Fruit fly (Drosophila melanogaster) whole organism, embryonic: ENCODE results near the gene IA-2.

Source experiments
- BEAF-32 ChIP-seq: fragments of 200-800 bp; sonication (Bioruptor generic); optimal IDR thresholded peaks from 3 replicates; lab custom pipeline; 2017; ENCODE audit warnings: missing biosample characterization, missing genetic modification characterization, mild to moderate bottlenecking, moderate library complexity, missing genetic modification reagents
- CG10147 ChIP-seq: fragments of 200-800 bp; sonication (Bioruptor generic); optimal IDR thresholded peaks from 2 replicates; lab custom pipeline; 2019; ENCODE audit warnings: missing biosample characterization, mild to moderate bottlenecking, missing genetic modification characterization, moderate library complexity
- CG10366 ChIP-seq: fragments of 200-800 bp; sonication (Bioruptor generic); IDR thresholded peaks from 2 replicates; pipeline ENCODE4 v1.3.6; 2022; ENCODE audit warnings: missing biosample characterization, missing genetic modification characterization
- CG10543 ChIP-seq: fragments of 200-800 bp; sonication (Bioruptor generic); optimal IDR thresholded peaks from 3 replicates; lab custom pipeline; 2017; ENCODE audit warnings: missing biosample characterization, mild to moderate bottlenecking, missing genetic modification characterization, moderate library complexity
- CG12155 ChIP-seq: fragments of 200-800 bp; sonication (Bioruptor generic); optimal IDR thresholded peaks from 3 replicates; lab custom pipeline; 2016; ENCODE audit warnings: missing biosample characterization, missing genetic modification characterization
- CG14441 ChIP-seq: fragments of 200-800 bp; sonication (Bioruptor generic); IDR thresholded peaks from 2 replicates; pipeline ENCODE4 v1.3.6; 2022; ENCODE audit warnings: missing biosample characterization, missing genetic modification characterization
- CG17829 ChIP-seq: fragments of 200-800 bp; optimal IDR thresholded peaks from 2 replicates; lab custom pipeline; 2019; ENCODE audit warnings: missing biosample characterization, mild to moderate bottlenecking, missing genetic modification characterization, moderate library complexity
- CG1832 ChIP-seq: fragments of 200-800 bp; sonication (Bioruptor generic); optimal IDR thresholded peaks from 2 replicates; lab custom pipeline; 2017; ENCODE audit warnings: missing biosample characterization, mild to moderate bottlenecking, missing genetic modification characterization, inconsistent platforms
- CG2712 ChIP-seq: fragments of 200-800 bp; optimal IDR thresholded peaks from 3 replicates; lab custom pipeline; 2019; ENCODE audit warnings: missing biosample characterization, mild to moderate bottlenecking, missing genetic modification characterization, moderate library complexity
- CG2875 ChIP-seq: fragments of 200-800 bp; sonication (Bioruptor generic); optimal IDR thresholded peaks from 2 replicates; lab custom pipeline; 2017; ENCODE audit warnings: missing biosample characterization, mild to moderate bottlenecking, missing genetic modification characterization, missing genetic modification reagents
- CG30403 ChIP-seq: fragments of 200-800 bp; sonication (Bioruptor generic); optimal IDR thresholded peaks from 3 replicates; lab custom pipeline; 2016; ENCODE audit warnings: missing biosample characterization, missing genetic modification characterization
- CG3281 ChIP-seq: fragments of 200-800 bp; sonication (Bioruptor generic); optimal IDR thresholded peaks from 3 replicates; lab custom pipeline; 2017; ENCODE audit warnings: missing biosample characterization, mild to moderate bottlenecking, missing genetic modification characterization
- CG3726 ChIP-seq: fragments of 200-800 bp; sonication (Bioruptor generic); IDR thresholded peaks from 3 replicates; pipeline ENCODE4, ENCODE4 v1.3.6; 2022; ENCODE audit warnings: missing biosample characterization, missing genetic modification characterization
- CG5180 ChIP-seq: fragments of 200-800 bp; sonication (Bioruptor generic); optimal IDR thresholded peaks from 3 replicates; lab custom pipeline; 2017; ENCODE audit warnings: missing biosample characterization, missing genetic modification characterization, mild to moderate bottlenecking, moderate library complexity, missing genetic modification reagents
- CG5953 ChIP-seq: fragments of 200-800 bp; sonication (Bioruptor generic); IDR thresholded peaks from 2 replicates; pipeline ENCODE4 v1.3.6; 2022; ENCODE audit warnings: missing biosample characterization, missing genetic modification characterization
- CG6683 ChIP-seq: fragments of 200-800 bp; sonication (Bioruptor generic); optimal IDR thresholded peaks from 2 replicates; lab custom pipeline; 2017; ENCODE audit warnings: missing biosample characterization, mild to moderate bottlenecking, missing genetic modification characterization, missing genetic modification reagents
- CG7357 ChIP-seq: fragments of 200-800 bp; sonication (Bioruptor generic); IDR thresholded peaks from 3 replicates; pipeline ENCODE4 v1.3.6; 2022; ENCODE audit warnings: missing biosample characterization, missing genetic modification characterization
- Dad ChIP-seq: fragments of 200-800 bp; sonication (Bioruptor generic); optimal IDR thresholded peaks from 3 replicates; lab custom pipeline; 2016; ENCODE audit warnings: missing biosample characterization, missing genetic modification characterization
- Deaf1 ChIP-seq: fragments of 200-800 bp; optimal IDR thresholded peaks from 3 replicates; lab custom pipeline; 2019; ENCODE audit warnings: missing biosample characterization, mild to moderate bottlenecking, missing genetic modification characterization, moderate library complexity
- Dll ChIP-seq: fragments of 200-800 bp; sonication (Bioruptor generic); IDR thresholded peaks from 4 replicates; pipeline ENCODE4 v1.3.6; 2022; ENCODE audit warnings: missing biosample characterization, missing genetic modification characterization; ENCODE audit not compliant: partially characterized antibody
- Elba2 ChIP-seq: fragments of 200-800 bp; sonication (Bioruptor generic); optimal IDR thresholded peaks from 3 replicates; lab custom pipeline; 2016; ENCODE audit warnings: missing biosample characterization, missing genetic modification characterization
- H2.0 ChIP-seq: fragments of 200-800 bp; sonication (Bioruptor generic); IDR thresholded peaks from 2 replicates; pipeline ENCODE4 v1.3.6; 2022; ENCODE audit warnings: missing biosample characterization, missing genetic modification characterization
- Hey ChIP-seq: fragments of 200-800 bp; sonication (Bioruptor generic); optimal IDR thresholded peaks from 3 replicates; lab custom pipeline; 2018; ENCODE audit warnings: missing biosample characterization, mild to moderate bottlenecking, missing genetic modification characterization
- MBD-R2 ChIP-seq: fragments of 200-800 bp; sonication (Bioruptor generic); IDR thresholded peaks from 2 replicates; pipeline ENCODE4 v1.3.6; 2022; ENCODE audit warnings: missing biosample characterization, missing genetic modification characterization
- Med ChIP-seq: fragments of 200-800 bp; sonication (Bioruptor generic); peaks from one replicate; lab custom pipeline; 2016; ENCODE audit warnings: missing biosample characterization, missing genetic modification characterization, mild to moderate bottlenecking, inconsistent platforms, moderate library complexity
- NC2α ChIP-seq: fragments of 200-800 bp; sonication (Bioruptor generic); optimal IDR thresholded peaks from 2 replicates; lab custom pipeline; 2016; ENCODE audit warnings: missing biosample characterization, missing genetic modification characterization
- Nf-YA ChIP-seq: fragments of 200-800 bp; sonication (Bioruptor generic); IDR thresholded peaks from 2 replicates; pipeline ENCODE4 v1.3.6; 2022; ENCODE audit warnings: missing biosample characterization, missing genetic modification characterization
- Optix ChIP-seq: fragments of 200-800 bp; sonication (Bioruptor generic); IDR thresholded peaks from 3 replicates; pipeline ENCODE4 v1.3.6; 2022; ENCODE audit warnings: missing biosample characterization, missing genetic modification characterization
- Ravus ChIP-seq: fragments of 200-800 bp; sonication (Bioruptor generic); IDR thresholded peaks from 2 replicates; pipeline ENCODE4 v1.3.6; 2022; ENCODE audit warnings: missing biosample characterization, missing genetic modification characterization
- Sin3A ChIP-seq: fragments of >200 bp; optimal IDR thresholded peaks from 2 replicates; lab custom pipeline; 2018
- Sox100B ChIP-seq: fragments of 200-800 bp; sonication (Bioruptor generic); optimal IDR thresholded peaks from 3 replicates; lab custom pipeline; 2018; ENCODE audit warnings: missing biosample characterization, mild to moderate bottlenecking, missing genetic modification characterization
- ase ChIP-seq: fragments of 200-800 bp; sonication (Bioruptor generic); IDR thresholded peaks from 3 replicates; pipeline ENCODE4 v1.3.6; 2022; ENCODE audit warnings: missing biosample characterization, missing genetic modification characterization
- ato ChIP-seq: fragments of 200-800 bp; sonication (Bioruptor generic); IDR thresholded peaks from 2 replicates; pipeline ENCODE4 v1.3.6; 2022; ENCODE audit warnings: missing biosample characterization, missing genetic modification characterization; ENCODE audit not compliant: partially characterized antibody
- bbx ChIP-seq: fragments of 200-800 bp; sonication (Bioruptor generic); IDR thresholded peaks from 2 replicates; pipeline ENCODE4 v1.3.6; 2022; ENCODE audit warnings: missing biosample characterization, missing genetic modification characterization; ENCODE audit not compliant: partially characterized antibody
- bowl ChIP-seq: fragments of 200-800 bp; sonication (Bioruptor generic); IDR thresholded peaks from 2 replicates; pipeline ENCODE4 v1.3.6; 2022; ENCODE audit warnings: missing biosample characterization, missing genetic modification characterization
- bsh ChIP-seq, 2 experiments: fragments of 200-800 bp; sonication (Bioruptor generic); optimal IDR thresholded peaks; 2 replicates each; lab custom pipeline; 2017 to 2018; ENCODE audit warnings: mild to moderate bottlenecking in 2 of 2, missing biosample characterization in 2 of 2, missing genetic modification characterization in 2 of 2, moderate library complexity in 1 of 2
- dati ChIP-seq: fragments of 200-800 bp; sonication (Bioruptor generic); IDR thresholded peaks from 2 replicates; pipeline ENCODE4 v1.3.6; 2022; ENCODE audit warnings: missing biosample characterization, missing genetic modification characterization
- exex ChIP-seq: fragments of 200-800 bp; sonication (Bioruptor generic); optimal IDR thresholded peaks from 4 replicates; lab custom pipeline; 2018; ENCODE audit warnings: missing biosample characterization, mild to moderate bottlenecking, missing genetic modification characterization, moderate library complexity
- eyg ChIP-seq: fragments of 200-800 bp; sonication (Bioruptor generic); optimal IDR thresholded peaks from 3 replicates; lab custom pipeline; 2016; ENCODE audit warnings: missing biosample characterization, missing genetic modification characterization
- ftz-f1 ChIP-seq: fragments of 200-800 bp; sonication (Bioruptor generic); optimal IDR thresholded peaks from 2 replicates; lab custom pipeline; 2016; ENCODE audit warnings: missing biosample characterization, missing genetic modification characterization
- gfzf ChIP-seq: fragments of 200-800 bp; sonication (Bioruptor generic); optimal IDR thresholded peaks from 2 replicates; lab custom pipeline; 2016; ENCODE audit warnings: missing biosample characterization, mild to moderate bottlenecking, missing genetic modification characterization, moderate library complexity
- hb ChIP-seq: fragments of 200-800 bp; sonication (Bioruptor generic); IDR thresholded peaks from 3 replicates; pipeline ENCODE4 v1.3.6; 2022; ENCODE audit warnings: missing biosample characterization, missing genetic modification characterization; ENCODE audit not compliant: partially characterized antibody
- jing ChIP-seq: fragments of 200-800 bp; sonication (Bioruptor generic); optimal IDR thresholded peaks from 2 replicates; lab custom pipeline; 2018; ENCODE audit warnings: missing biosample characterization, mild to moderate bottlenecking, missing genetic modification characterization
- lab ChIP-seq: fragments of 200-800 bp; sonication (Bioruptor generic); optimal IDR thresholded peaks from 3 replicates; lab custom pipeline; 2017; ENCODE audit warnings: missing biosample characterization, missing genetic modification characterization, mild to moderate bottlenecking, moderate library complexity, missing genetic modification reagents
- mam ChIP-seq: fragments of 200-800 bp; sonication (Bioruptor generic); optimal IDR thresholded peaks from 3 replicates; lab custom pipeline; 2016; ENCODE audit warnings: missing biosample characterization, missing genetic modification characterization
- seq ChIP-seq: fragments of 200-800 bp; sonication (Bioruptor generic); IDR thresholded peaks from 2 replicates; pipeline ENCODE4 v1.3.6; 2022; ENCODE audit warnings: missing biosample characterization, missing genetic modification characterization
- sr ChIP-seq: fragments of 200-800 bp; sonication (Bioruptor generic); IDR thresholded peaks from 3 replicates; pipeline ENCODE4 v1.3.6; 2022; ENCODE audit warnings: missing biosample characterization, missing genetic modification characterization
- stwl ChIP-seq: fragments of 200-800 bp; sonication (Bioruptor generic); optimal IDR thresholded peaks from 3 replicates; lab custom pipeline; 2018; ENCODE audit warnings: missing biosample characterization, mild to moderate bottlenecking, missing genetic modification characterization, moderate library complexity
- tin ChIP-seq: fragments of 200-800 bp; sonication (Bioruptor generic); optimal IDR thresholded peaks from 3 replicates; lab custom pipeline; 2016; ENCODE audit warnings: missing biosample characterization, missing genetic modification characterization
- tll ChIP-seq, 2 experiments: fragments of 200-800 bp in 1 of 2; fragments of >200 bp in 1 of 2; sonication (Bioruptor generic) in 1 of 2; optimal IDR thresholded peaks; 2 replicates each; lab custom pipeline; 2017 to 2019; ENCODE audit warnings: missing biosample characterization in 2 of 2, missing genetic modification characterization in 2 of 2, mild to moderate bottlenecking in 1 of 2, moderate library complexity in 1 of 2
- zf30C ChIP-seq: fragments of 200-800 bp; sonication (Bioruptor generic); optimal IDR thresholded peaks from 3 replicates; lab custom pipeline; 2018; ENCODE audit warnings: missing biosample characterization, mild to moderate bottlenecking, missing genetic modification characterization

IA-2 gene

dm6 chr2L:1075753-1076152, 27.9 kb upstream of the IA-2 start (continued):
- TF ChIP-seq CG14441 (GFP tag; lab: Robert Waterston, UW) (peak; percentile 93), ftz-f1 (GFP tag; lab: Kevin White, UChicago) (no peak), CG10366 (peak; percentile 92), CG3726 (peak; percentile 94), gfzf (no peak), Sox100B (no peak), H2.0 (GFP tag; lab: Robert Waterston, UW) (peak; percentile 95), CG2712 (tag; lab: Kevin White, UChicago) (peak; percentile 93), CG17829 (peak; percentile 92), BEAF-32 (GFP tag; lab: Kevin White, UChicago) (no peak), Hey (tag; lab: Kevin White, UChicago) (peak; percentile 25), eyg (GFP tag; lab: Kevin White, UChicago) (peak; percentile 84), MBD-R2 (GFP tag; lab: Robert Waterston, UW) (peak; percentile 60; the same call in 1 of the 2 replicates), Nf-YA (GFP tag; lab: Robert Waterston, UW) (peak; percentile 78), Dll (no peak), lab (peak; percentile 86), bsh (GFP tag; optimal IDR thresholded peaks at IDR 0.05; lab: Kevin White, UChicago) (peak; percentile 41 to 96), stwl (tag; lab: Kevin White, UChicago) (peak; percentile 44), CG10543 (GFP tag; lab: Kevin White, UChicago) (no peak), dati (GFP tag; lab: Robert Waterston, UW) (peak; percentile 87), Dad (peak; percentile 92), sr (peak; percentile 78; the same call in 2 of the 3 replicates), Ravus (GFP tag; lab: Robert Waterston, UW) (peak; percentile 79), Med (GFP tag; lab: Kevin White, UChicago) (peak; percentile 98), zf30C (GFP tag; lab: Kevin White, UChicago) (no peak), mam (GFP tag; lab: Kevin White, UChicago) (peak; percentile 85), CG6683 (no peak), exex (no peak), CG1832 (GFP tag; lab: Kevin White, UChicago) (no peak), Deaf1 (tag; lab: Kevin White, UChicago) (peak; percentile 32), CG7357 (peak; percentile 78; the same call in 2 of the 3 replicates), CG10147 (GFP tag; lab: Kevin White, UChicago) (peak; percentile 68), tll (GFP tag; optimal IDR thresholded peaks at IDR 0.05; lab: Kevin White, UChicago) (no peak), ato (no peak), CG30403 (GFP tag; lab: Kevin White, UChicago) (peak; percentile 92), CG3281 (GFP tag; lab: Kevin White, UChicago) (peak; percentile 51), CG5953 (GFP tag; lab: Robert Waterston, UW) (peak; percentile 94), tin (GFP tag; lab: Kevin White, UChicago) (peak; percentile 96), bowl (GFP tag; lab: Robert Waterston, UW) (peak; percentile 82), seq (peak; percentile 79), Optix (GFP tag; lab: Robert Waterston, UW) (peak; percentile 98), bbx (GFP tag; lab: Robert Waterston, UW) (no peak), CG12155 (GFP tag; lab: Kevin White, UChicago) (peak; percentile 85), NC2α (GFP tag; lab: Kevin White, UChicago) (peak; percentile 87), hb (no peak), CG5180 (GFP tag; lab: Kevin White, UChicago) (peak; percentile 73), Elba2 (GFP tag; lab: Kevin White, UChicago) (peak; percentile 49), CG2875 (peak; percentile 92), jing (GFP tag; lab: Kevin White, UChicago) (peak; percentile 92), Sin3A (no peak), ase (GFP tag; lab: Robert Waterston, UW) (peak; percentile 96)
